Fruit fly (Drosophila melanogaster): ENCODE data around the gene Pi4KIIIalpha.

Gene Pi4KIIIalpha

dm6 chrX:2647472-2647883, 22.9 kb downstream of the Pi4KIIIalpha start (continued):
- TF ChIP-seq Awh (GFP tag; IDR thresholded peaks at IDR 0.05) (no peak), CG9817 (tag; optimal IDR thresholded peaks at IDR 0.05) (peak; percentile 68), Ssrp (tag; optimal IDR thresholded peaks at IDR 0.05) (peak; percentile 58), inv (GFP tag; IDR thresholded peaks at IDR 0.05; ENCODE audit: partially characterized antibody) (no peak), CG6813 (GFP tag; optimal IDR thresholded peaks at IDR 0.05) (peak; percentile 60), Ets97D (GFP tag; optimal IDR thresholded peaks at IDR 0.05) (no peak), Atf6 (GFP tag; IDR thresholded peaks at IDR 0.05) (peak; percentile 71), br (optimal IDR thresholded peaks at IDR 0.05) (no peak), en (GFP tag; optimal IDR thresholded peaks at IDR 0.05) (peak; percentile 34), prd (optimal IDR thresholded peaks at IDR 0.05) (no peak), prd (GFP tag; IDR thresholded peaks at IDR 0.05) (peak; percentile 64), Chrac-16 (GFP tag; optimal IDR thresholded peaks at IDR 0.05) (peak; percentile 48), CG42726 (GFP tag; IDR thresholded peaks at IDR 0.05; ENCODE audit: partially characterized antibody) (no peak), odd (GFP tag; optimal IDR thresholded peaks at IDR 0.05) (peak; percentile 40), gcm (GFP tag; optimal IDR thresholded peaks at IDR 0.05) (peak; percentile 50), cad (GFP tag; optimal IDR thresholded peaks at IDR 0.05) (no peak), CG31388 (GFP tag; optimal IDR thresholded peaks at IDR 0.05) (no peak), CG11695 (GFP tag; IDR thresholded peaks at IDR 0.05) (peak; percentile 43; the same call in 2 of the 3 replicates), CG2129 (GFP tag; IDR thresholded peaks at IDR 0.05; ENCODE audit: partially characterized antibody) (no peak), CG14860 (GFP tag; IDR thresholded peaks at IDR 0.05; ENCODE audit: partially characterized antibody) (no peak), CG3995 (GFP tag; optimal IDR thresholded peaks at IDR 0.05) (no peak), Usf (GFP tag; optimal IDR thresholded peaks at IDR 0.05) (no peak), C15 (GFP tag; IDR thresholded peaks at IDR 0.05) (no peak), Nf-YA (GFP tag; IDR thresholded peaks at IDR 0.05) (no peak), CG3847 (GFP tag; IDR thresholded peaks at IDR 0.05) (no peak; the same call in 1 of the 2 replicates), CG2875 (GFP tag; optimal IDR thresholded peaks at IDR 0.05) (peak; percentile 24), CG14667 (GFP tag; IDR thresholded peaks at IDR 0.05) (no peak), nom (GFP tag; optimal IDR thresholded peaks at IDR 0.05) (peak; percentile 88), Mad (GFP tag; optimal IDR thresholded peaks at IDR 0.05) (peak; percentile 57), hb (GFP tag; IDR thresholded peaks at IDR 0.05; ENCODE audit: partially characterized antibody) (no peak), Blimp-1 (GFP tag; optimal IDR thresholded peaks at IDR 0.05) (peak; percentile 63), twi (tag; optimal IDR thresholded peaks at IDR 0.05) (no peak), dmrt99B (tag; optimal IDR thresholded peaks at IDR 0.05) (peak; percentile 79), dmrt11E (tag; optimal IDR thresholded peaks at IDR 0.05) (peak; percentile 11), caup (GFP tag; optimal IDR thresholded peaks at IDR 0.05; ENCODE audit: severe bottlenecking) (peak; percentile 29), aop (GFP tag; IDR thresholded peaks at IDR 0.05) (0 out of 2 replicates have a peak, but pooled peaks have one; percentile 44), ab (GFP tag; optimal IDR thresholded peaks at IDR 0.05) (peak; percentile 4), CG18476 (GFP tag; optimal IDR thresholded peaks at IDR 0.05) (peak; percentile 28), CG18599 (GFP tag; optimal IDR thresholded peaks at IDR 0.05) (peak; percentile 69), Fer2 (tag; optimal IDR thresholded peaks at IDR 0.05) (peak; percentile 27), CG12219 (GFP tag; optimal IDR thresholded peaks at IDR 0.05) (peak; percentile 74), CG31441 (GFP tag; IDR thresholded peaks at IDR 0.05) (peak; percentile 64), Hmx (GFP tag; optimal IDR thresholded peaks at IDR 0.05) (no peak), danr (GFP tag; IDR thresholded peaks at IDR 0.05) (peak; percentile 22; the same call in 1 of the 2 replicates), CG9215 (GFP tag; IDR thresholded peaks at IDR 0.05) (no peak), tap (tag; optimal IDR thresholded peaks at IDR 0.05) (peak; percentile 40), CG7963 (GFP tag; IDR thresholded peaks at IDR 0.05; ENCODE audit: partially characterized antibody) (no peak), CG30020 (tag; optimal IDR thresholded peaks at IDR 0.05) (no peak), HmgD (GFP tag; optimal IDR thresholded peaks at IDR 0.05) (no peak), sens-2 (GFP tag; IDR thresholded peaks at IDR 0.05) (0 out of 2 replicates have a peak, but pooled peaks have one; percentile 21), CG16815 (GFP tag; optimal IDR thresholded peaks at IDR 0.05) (peak; percentile 24)
